Worm (Caenorhabditis elegans): ENCODE measurements around the gene B0285.3.

DNA sequence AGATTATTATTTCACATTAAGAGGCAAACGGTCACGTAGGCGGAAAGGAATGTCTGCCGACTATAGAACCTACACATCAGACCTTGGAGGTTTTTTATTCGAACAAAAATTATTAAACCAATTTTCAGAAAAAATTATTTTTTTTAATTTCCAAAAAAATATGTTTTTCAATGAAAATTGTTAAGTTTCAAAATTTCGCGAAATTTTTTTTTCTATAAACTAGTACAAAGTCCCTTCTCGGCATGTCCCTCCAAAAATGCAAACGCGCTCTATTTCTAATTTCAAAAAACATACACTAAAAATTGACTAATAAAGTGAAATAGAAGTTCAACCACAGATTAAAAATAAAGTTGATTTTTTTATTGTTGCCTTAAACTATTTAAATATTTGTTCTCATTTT is 21.8 kb upstream of the B0285.3 start, which contains the start of gene ckb-1:
- TF ChIP-seq elt-1 (tag; optimal IDR thresholded peaks at IDR 0.05) (no peak), skn-1 (tag; optimal IDR thresholded peaks at IDR 0.05) (no peak), nhr-6 (tag; optimal IDR thresholded peaks at IDR 0.05) (no peak), mbf-1 (tag; optimal IDR thresholded peaks at IDR 0.05) (no peak)

Data from whole organism, L2 larva.